Worm (Caenorhabditis elegans) whole organism, early embryonic: ENCODE data around the gene fipr-12.

Experiments used
- B0310.2 ChIP-seq: sonication (generic microtip); optimal IDR thresholded peaks from 2 replicates; lab custom pipeline; 2016; ENCODE audit warnings: mild to moderate bottlenecking, missing genetic modification characterization, missing compliant biosample characterization
- F13C5.2 ChIP-seq: sonication (generic microtip); optimal IDR thresholded peaks from 2 replicates; lab custom pipeline; 2017; ENCODE audit warnings: mild to moderate bottlenecking, missing genetic modification characterization, inconsistent platforms, missing compliant biosample characterization
- aly-1 ChIP-seq: sonication (generic microtip); optimal IDR thresholded peaks from 2 replicates; lab custom pipeline; 2016; ENCODE audit warnings: missing genetic modification characterization, missing compliant biosample characterization
- ama-1 ChIP-seq: fragments of 150-350 bp; optimal IDR thresholded peaks from 2 replicates; lab custom pipeline; 2014
- ceh-13 ChIP-seq: fragments of 200-800 bp; sonication (Bioruptor generic); optimal IDR thresholded peaks from 2 replicates; lab custom pipeline; 2018; ENCODE audit warnings: mild to moderate bottlenecking, missing genetic modification characterization, missing compliant biosample characterization
- ceh-36 ChIP-seq: sonication (generic microtip); optimal IDR thresholded peaks from 2 replicates; lab custom pipeline; 2016; ENCODE audit warnings: missing genetic modification characterization, inconsistent platforms, missing compliant biosample characterization
- ets-7 ChIP-seq: sonication (generic microtip); optimal IDR thresholded peaks from 2 replicates; lab custom pipeline; 2016; ENCODE audit warnings: missing genotype, missing genetic modification characterization, missing compliant biosample characterization
- flt-1 ChIP-seq: fragments of 200-800 bp; sonication (Bioruptor generic); IDR thresholded peaks from 2 replicates; pipeline ENCODE4 v1.3.6; 2022; ENCODE audit warnings: missing genetic modification characterization, missing compliant biosample characterization
- hmbx-1 ChIP-seq: sonication (generic microtip); optimal IDR thresholded peaks from 2 replicates; lab custom pipeline; 2016; ENCODE audit warnings: mild to moderate bottlenecking, missing genetic modification characterization, missing compliant biosample characterization
- hmg-4 ChIP-seq: fragments of 200-800 bp; sonication (Bioruptor generic); optimal IDR thresholded peaks from 2 replicates; lab custom pipeline; 2018; ENCODE audit warnings: mild to moderate bottlenecking, missing genetic modification characterization, missing compliant biosample characterization
- hnd-1 ChIP-seq: sonication (generic microtip); optimal IDR thresholded peaks from 2 replicates; lab custom pipeline; 2016; ENCODE audit warnings: missing genetic modification characterization, missing compliant biosample characterization
- pes-1 ChIP-seq: fragments of 200-800 bp; sonication (Bioruptor generic); IDR thresholded peaks from 2 replicates; pipeline ENCODE4 v1.3.6; 2022; ENCODE audit warnings: missing genetic modification reagents, missing genetic modification characterization, missing compliant biosample characterization
- scrt-1 ChIP-seq: fragments of 200-800 bp; sonication (Bioruptor generic); IDR thresholded peaks from 2 replicates; pipeline ENCODE4 v1.3.6; 2022; ENCODE audit warnings: missing genetic modification characterization, missing compliant biosample characterization
- sea-1 ChIP-seq: fragments of 200-800 bp; sonication (Bioruptor generic); conservative IDR thresholded peaks from 2 replicates; pipeline ENCODE4 v1.3.6; 2022; ENCODE audit warnings: missing genetic modification characterization, missing compliant biosample characterization
- tbx-11 ChIP-seq: fragments of 200-800 bp; sonication (Bioruptor generic); IDR thresholded peaks from 2 replicates; pipeline ENCODE4 v1.3.6; 2022; ENCODE audit warnings: missing genetic modification characterization, missing compliant biosample characterization
- tbx-37 ChIP-seq: fragments of 200-800 bp; sonication (Bioruptor generic); conservative IDR thresholded peaks from 2 replicates; pipeline ENCODE4 v1.3.6; 2022; ENCODE audit warnings: missing genetic modification reagents, missing genetic modification characterization, missing compliant biosample characterization
- tra-4 ChIP-seq: sonication (generic microtip); optimal IDR thresholded peaks from 2 replicates; lab custom pipeline; 2017; ENCODE audit warnings: missing genetic modification characterization, missing compliant biosample characterization

Gene fipr-12

DNA sequence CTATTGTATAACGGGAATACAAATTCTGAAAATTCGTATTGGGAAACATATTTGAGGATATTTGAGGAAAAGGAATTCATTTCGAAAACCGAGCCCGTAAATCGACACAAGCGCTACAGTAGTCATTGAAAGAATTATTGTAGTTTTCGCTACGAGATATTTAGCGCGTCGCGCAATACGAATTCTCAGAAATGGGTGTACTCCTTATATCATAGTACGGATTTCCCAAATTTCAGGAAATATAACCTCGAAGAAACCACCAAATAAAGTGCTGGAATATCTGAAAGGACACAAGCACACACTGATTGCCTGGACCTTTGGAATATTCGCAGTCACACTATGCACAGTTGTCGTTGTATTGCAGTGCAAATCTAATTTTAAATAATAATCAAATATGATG, 15.8 kb upstream of the fipr-12 start:
- TF ChIP-seq tbx-37 (GFP tag; lab: Robert Waterston, UW) (no peak), aly-1 (tag; lab: Kevin White, UChicago) (no peak), tbx-11 (GFP tag; lab: Robert Waterston, UW) (no peak), sea-1 (GFP tag; lab: Robert Waterston, UW) (no peak), tra-4 (tag; lab: Kevin White, UChicago) (no peak), ceh-36 (tag; lab: Kevin White, UChicago) (no peak), flt-1 (GFP tag; lab: Robert Waterston, UW) (no peak), F13C5.2 (tag; lab: Kevin White, UChicago) (no peak), ceh-13 (GFP tag; lab: Kevin White, UChicago) (no peak)

DNA sequence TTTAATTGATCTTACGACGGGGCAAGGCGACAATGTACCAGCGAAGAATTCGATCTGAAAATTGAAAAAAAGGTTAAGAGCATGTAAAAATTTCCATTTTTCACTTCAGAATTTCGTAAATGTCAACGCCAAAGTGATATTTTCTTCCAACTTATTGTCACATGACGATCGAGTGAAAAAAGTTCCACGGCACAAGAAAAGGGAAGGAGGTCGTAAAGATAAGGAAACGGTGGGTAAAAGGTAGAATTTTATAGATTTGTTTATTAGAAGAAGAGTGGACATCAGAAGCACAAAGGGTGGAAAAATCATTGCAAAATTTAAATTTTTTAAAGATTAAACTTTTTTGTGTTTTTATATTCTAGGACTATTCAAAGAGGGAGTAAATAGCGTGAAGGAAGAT, 15.2 kb upstream of the fipr-12 start:
- no peak for TF ChIP-seq aly-1 (tag; lab: Kevin White, UChicago)
- no peak for TF ChIP-seq tbx-11 (GFP tag; lab: Robert Waterston, UW)
- no peak for TF ChIP-seq hmg-4 (GFP tag; lab: Kevin White, UChicago)
- no peak for TF ChIP-seq tra-4 (tag; lab: Kevin White, UChicago)
- TF ChIP-seq sea-1 (GFP tag; lab: Robert Waterston, UW) = no peak
- no peak for TF ChIP-seq hmbx-1 (tag; lab: Kevin White, UChicago)
- TF ChIP-seq hnd-1 (tag; lab: Kevin White, UChicago) = no peak
- no peak for TF ChIP-seq scrt-1
- TF ChIP-seq pes-1 (GFP tag; lab: Robert Waterston, UW) = no peak
- no peak for TF ChIP-seq flt-1 (GFP tag; lab: Robert Waterston, UW)
- no peak for TF ChIP-seq ceh-13 (GFP tag; lab: Kevin White, UChicago)
- TF ChIP-seq tbx-37 (GFP tag; lab: Robert Waterston, UW) = no peak
- no peak for TF ChIP-seq F13C5.2 (tag; lab: Kevin White, UChicago)
- TF ChIP-seq ama-1 (lab: Kevin White, UChicago) = no peak
- no peak for TF ChIP-seq B0310.2 (tag; lab: Kevin White, UChicago)
- TF ChIP-seq ets-7 (tag; lab: Kevin White, UChicago) = no peak

DNA sequence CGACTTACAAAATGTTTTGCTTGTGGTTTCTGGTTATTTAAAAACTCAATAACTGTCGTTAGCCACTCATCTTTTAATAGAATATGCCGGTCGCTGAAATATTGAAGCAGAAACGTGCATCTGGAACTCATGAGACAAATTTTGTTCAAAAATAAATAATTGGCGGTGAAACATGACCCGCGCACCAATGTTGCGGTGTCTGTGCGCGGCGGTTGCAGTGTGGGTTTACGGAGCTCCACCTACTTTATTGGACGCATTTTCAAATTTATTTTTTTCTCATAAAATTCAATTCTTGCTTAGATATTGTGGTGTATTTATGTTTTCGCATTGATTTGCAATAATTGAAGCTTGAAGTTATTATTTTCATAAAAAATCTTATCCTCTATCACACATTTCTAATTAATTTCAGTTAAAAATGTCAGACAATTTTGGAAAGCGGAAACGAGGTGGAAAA, 12.5 kb upstream of the fipr-12 start, which contains the start of the genes rmh-2 and suds-3:
Gene rmh-2 (minus strand): TSS at position 164 of the 454 bp plus-strand sequence.
Gene suds-3 (plus strand): TSS at position 404 of the 454 bp plus-strand sequence.
- TF ChIP-seq hmg-4 (GFP tag; lab: Kevin White, UChicago) (peak; percentile 7), ets-7 (tag; lab: Kevin White, UChicago) (no peak)

DNA sequence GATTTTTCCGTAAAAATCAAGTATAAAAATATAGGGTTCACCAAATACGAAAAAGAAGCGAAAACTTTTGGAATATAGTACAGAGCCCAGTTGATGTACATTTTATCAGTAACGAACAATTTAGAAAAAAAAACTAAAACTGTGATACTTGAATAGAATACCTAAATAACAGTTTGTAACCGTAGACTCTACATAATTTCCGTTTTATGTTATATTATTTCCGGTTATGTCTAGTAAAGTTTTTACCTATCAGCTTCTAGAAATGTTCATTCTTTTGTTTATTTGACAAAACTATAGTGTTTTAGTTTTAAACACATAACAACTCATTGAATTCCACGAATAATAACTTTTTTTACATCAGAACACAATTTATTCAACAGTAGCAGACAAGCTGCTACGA, 5.7 kb upstream of the fipr-12 start, which contains the start of gene srj-33:
Gene srj-33 (minus strand): TSS at position 101 of the 400 bp plus-strand sequence.
- TF ChIP-seq pes-1 (GFP tag; lab: Robert Waterston, UW) (no peak), ama-1 (lab: Kevin White, UChicago) (no peak), ceh-36 (tag; lab: Kevin White, UChicago) (no peak)

DNA sequence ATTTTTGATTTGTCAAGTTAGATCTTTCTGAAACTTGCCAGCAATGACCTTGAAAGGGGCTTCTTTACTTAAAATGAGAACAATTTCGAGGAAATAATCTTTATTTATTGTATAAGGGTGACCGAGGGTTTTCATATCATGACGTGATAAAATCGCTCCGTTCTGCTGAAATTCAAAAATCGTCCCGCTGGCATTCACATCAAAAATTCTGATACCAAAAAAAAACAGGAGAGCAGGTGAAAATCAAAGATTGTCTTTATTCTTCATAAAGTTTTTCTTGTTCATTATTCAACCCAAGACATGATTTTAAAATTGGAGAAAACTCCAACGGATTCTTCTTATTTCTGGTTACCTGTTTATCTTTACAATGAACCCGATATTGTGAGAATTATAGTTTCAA, 954 bp downstream of the fipr-12 start, which contains the start of gene sre-28:
Gene sre-28 (plus strand): TSS at position 301 of the 400 bp plus-strand sequence.
- TF ChIP-seq tbx-37 (GFP tag; lab: Robert Waterston, UW) (no peak), flt-1 (GFP tag; lab: Robert Waterston, UW) (no peak)

DNA sequence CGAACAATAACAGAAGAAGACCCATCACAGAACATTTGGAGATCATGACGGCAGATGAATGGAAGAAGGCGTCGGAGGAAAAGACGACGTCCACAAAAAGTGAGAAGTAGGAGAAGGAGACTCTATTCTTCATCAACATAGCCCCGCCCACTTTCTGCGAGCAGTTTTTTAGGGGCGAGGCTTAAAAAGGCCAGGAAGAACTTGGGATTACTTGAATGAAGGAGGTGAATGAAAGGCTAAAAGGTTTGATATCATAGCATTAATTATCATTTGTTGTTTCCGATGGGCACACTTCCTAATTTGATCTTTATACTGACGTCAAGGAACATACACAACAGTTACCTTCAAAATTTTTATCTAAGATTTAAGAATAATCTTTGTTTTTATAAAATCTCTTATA, 5.7 kb downstream of the fipr-12 start, which contains the start of gene nlp-58:
Gene nlp-58 (minus strand): TSS at position 101 of the 400 bp plus-strand sequence.
- TF ChIP-seq tra-4 (tag; lab: Kevin White, UChicago) (no peak), ceh-13 (GFP tag; lab: Kevin White, UChicago) (no peak), hnd-1 (tag; lab: Kevin White, UChicago) (no peak), ama-1 (lab: Kevin White, UChicago) (no peak), hmbx-1 (tag; lab: Kevin White, UChicago) (no peak), ets-7 (tag; lab: Kevin White, UChicago) (no peak), hmg-4 (GFP tag; lab: Kevin White, UChicago) (no peak), ceh-36 (tag; lab: Kevin White, UChicago) (no peak), aly-1 (tag; lab: Kevin White, UChicago) (no peak), B0310.2 (tag; lab: Kevin White, UChicago) (no peak), pes-1 (GFP tag; lab: Robert Waterston, UW) (no peak), sea-1 (GFP tag; lab: Robert Waterston, UW) (no peak), flt-1 (GFP tag; lab: Robert Waterston, UW) (no peak), scrt-1 (no peak), tbx-11 (GFP tag; lab: Robert Waterston, UW) (no peak), F13C5.2 (tag; lab: Kevin White, UChicago) (no peak), tbx-37 (GFP tag; lab: Robert Waterston, UW) (no peak)

DNA sequence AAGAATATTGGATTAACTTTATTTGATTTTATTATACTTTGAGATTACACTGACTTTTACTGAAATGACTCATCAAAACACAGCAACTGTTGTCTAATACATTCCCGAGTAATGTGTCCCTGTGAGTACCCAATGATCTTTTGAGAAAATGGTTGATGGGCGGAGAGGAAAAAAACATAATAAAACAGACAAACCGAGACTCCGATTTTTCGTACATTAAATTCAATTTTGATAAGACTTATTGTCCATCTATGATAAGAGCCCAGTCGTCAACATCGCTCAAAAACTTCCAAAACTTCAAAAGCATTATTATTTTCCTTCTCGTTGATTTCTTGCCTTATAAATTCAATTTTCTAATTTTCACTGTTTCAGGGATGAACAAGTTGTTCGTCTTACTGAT, 7.7 kb downstream of the fipr-12 start, which contains the start of gene ttr-46:
Gene ttr-46 (plus strand): TSS at position 373 of the 400 bp plus-strand sequence.
- TF ChIP-seq ceh-36 (tag; lab: Kevin White, UChicago) (no peak), tra-4 (tag; lab: Kevin White, UChicago) (no peak), flt-1 (GFP tag; lab: Robert Waterston, UW) (no peak), sea-1 (GFP tag; lab: Robert Waterston, UW) (no peak), B0310.2 (tag; lab: Kevin White, UChicago) (no peak), F13C5.2 (tag; lab: Kevin White, UChicago) (no peak), aly-1 (tag; lab: Kevin White, UChicago) (no peak), tbx-11 (GFP tag; lab: Robert Waterston, UW) (no peak)
